Fruit fly (Drosophila melanogaster) ovary, adult (tissue): ENCODE results near the gene Ugt35E1.

Source experiments
- CG17801 ChIP-seq: fragments of 200-800 bp; optimal IDR thresholded peaks from 2 replicates; lab custom pipeline; 2019; ENCODE audit warnings: missing biosample characterization, mild to moderate bottlenecking, missing genetic modification characterization, moderate library complexity; ENCODE audit not compliant: partially characterized antibody

The Ugt35E1 gene

dm6 chr3R:11115606-11116005 lies 50.3 kb downstream of the Ugt35E1 start, which contains the start of gene SdhCL:
Gene SdhCL (minus strand): TSS chr3R:11115706.
- TF ChIP-seq CG17801 (GFP tag; lab: Kevin White, UChicago) = no peak
